Worm (Caenorhabditis elegans) whole organism, mixed stage, embryonic: ENCODE results near the gene F56D6.14.

Source experiments
- bed-3 ChIP-seq: fragments of 200-800 bp; sonication (Bioruptor generic); optimal IDR thresholded peaks from 3 replicates; lab custom pipeline; 2018; ENCODE audit warnings: mild to moderate bottlenecking, missing genetic modification characterization, moderate library complexity, missing compliant biosample characterization
- ces-1 ChIP-seq: fragments of 150-350 bp; optimal IDR thresholded peaks from 2 replicates; lab custom pipeline; 2014; ENCODE audit warnings: missing biosample characterization, missing genetic modification reagents, missing genetic modification characterization
- cnd-1 ChIP-seq: fragments of 200-800 bp; sonication (Bioruptor generic); optimal IDR thresholded peaks from 2 replicates; lab custom pipeline; 2018; ENCODE audit warnings: mild to moderate bottlenecking, missing genetic modification characterization, missing compliant biosample characterization
- lin-13 ChIP-seq: fragments of 150-350 bp; optimal IDR thresholded peaks from 2 replicates; lab custom pipeline; 2014; ENCODE audit warnings: missing biosample characterization, missing genetic modification characterization
- mab-5 ChIP-seq: fragments of 150-350 bp; optimal IDR thresholded peaks from 2 replicates; lab custom pipeline; 2014; ENCODE audit warnings: missing biosample characterization, missing genetic modification characterization
- nhr-76 ChIP-seq: sonication (generic microtip); optimal IDR thresholded peaks from 2 replicates; lab custom pipeline; 2017; ENCODE audit warnings: missing biosample characterization, missing genetic modification characterization
- pha-4 ChIP-seq: fragments of 150-350 bp; optimal IDR thresholded peaks from 2 replicates; lab custom pipeline; 2018; ENCODE audit warnings: missing biosample characterization, missing genetic modification reagents, missing genetic modification characterization
- ztf-11 ChIP-seq: fragments of 150-350 bp; optimal IDR thresholded peaks from 2 replicates; lab custom pipeline; 2014; ENCODE audit warnings: missing biosample characterization, missing genetic modification characterization

- TF ChIP-seq pha-4 (tag; lab: Kevin White, UChicago) (no peak), bed-3 (no peak), nhr-76 (tag; lab: Kevin White, UChicago) (no peak), lin-13 (tag; lab: Kevin White, UChicago) (no peak), mab-5 (no peak), ztf-11 (no peak), ces-1 (no peak), cnd-1 (tag; lab: Kevin White, UChicago) (no peak)
Observed at ce11 chrIV:3962584-3962983, 45.1 kb downstream of the F56D6.14 start, which contains the start of gene Y46C8AM.1.
